Fruit fly (Drosophila melanogaster) S2 (cell line): ENCODE data around the gene CG8773.

ENCODE experiments used
- CG8478 ChIP-seq: fragments of >200 bp; optimal IDR thresholded peaks from 2 replicates; lab custom pipeline; 2018
- CTCF ChIP-seq, 2 experiments: fragments of >200 bp; optimal IDR thresholded peaks; 2 replicates each; lab custom pipeline; 2018

- TF ChIP-seq CG8478 (lab: Kevin White, UChicago) (no peak), CTCF (optimal IDR thresholded peaks at IDR 0.05; lab: Kevin White, UChicago) (no peak)
Observed at dm6 chr3R:13333031-13333430, 38.5 kb downstream of the CG8773 start.
